Fruit fly (Drosophila melanogaster): ENCODE results near the gene Vtld.

Gene Vtld

DNA sequence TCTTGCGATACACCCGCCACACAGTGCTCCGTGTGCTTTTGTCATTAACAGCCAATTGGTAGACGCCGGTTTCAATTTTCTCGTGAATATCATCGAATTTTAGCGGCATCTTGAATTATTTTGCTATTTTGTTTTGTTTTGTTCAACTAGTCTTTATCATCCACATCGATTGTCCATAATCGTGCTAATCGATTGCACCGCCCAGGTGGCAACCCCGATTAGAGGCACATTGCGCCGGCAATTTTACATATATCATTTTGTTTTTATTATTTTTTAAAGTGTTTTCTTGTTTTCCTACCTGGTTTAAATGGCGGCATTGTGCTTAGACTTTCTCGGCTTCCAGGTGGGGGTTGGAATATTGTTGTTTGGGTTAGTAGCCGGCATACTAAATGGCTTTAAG lies 45.7 kb downstream of the Vtld start, which contains the start of gene CG34116 (continued):
- TF ChIP-seq CG2875 (GFP tag; optimal IDR thresholded peaks at IDR 0.05) (no peak), CG10654 (GFP tag; optimal IDR thresholded peaks at IDR 0.05) (no peak), CG11093 (GFP tag; IDR thresholded peaks at IDR 0.05) (no peak), CG3726 (GFP tag; IDR thresholded peaks at IDR 0.05) (no peak), CG12744 (GFP tag; optimal IDR thresholded peaks at IDR 0.05) (no peak), ems (GFP tag; optimal IDR thresholded peaks at IDR 0.05) (no peak), CG7963 (GFP tag; IDR thresholded peaks at IDR 0.05; ENCODE audit: partially characterized antibody) (peak; percentile 38; the same call in 2 of the 3 replicates), h (optimal IDR thresholded peaks at IDR 0.05) (no peak), CG12155 (GFP tag; optimal IDR thresholded peaks at IDR 0.05) (no peak), sima (GFP tag; optimal IDR thresholded peaks at IDR 0.05) (no peak), CG10209 (GFP tag; optimal IDR thresholded peaks at IDR 0.05) (no peak), Six4 (GFP tag; optimal IDR thresholded peaks at IDR 0.05) (no peak), grau (tag; optimal IDR thresholded peaks at IDR 0.05) (no peak), mam (GFP tag; optimal IDR thresholded peaks at IDR 0.05) (no peak), nerfin-1 (tag; optimal IDR thresholded peaks at IDR 0.05) (no peak)

- no peak for TF ChIP-seq abd-A (tag; optimal IDR thresholded peaks at IDR 0.05)
- TF ChIP-seq Taf1 (GFP tag; IDR thresholded peaks at IDR 0.05): no peak
- no peak for TF ChIP-seq Ets65A (GFP tag)
- no peak for TF ChIP-seq dan (GFP tag; IDR thresholded peaks at IDR 0.05)
- TF ChIP-seq NC2β (GFP tag; optimal IDR thresholded peaks at IDR 0.05): no peak
- peak; percentile 7 for TF ChIP-seq Fer1 (GFP tag; optimal IDR thresholded peaks at IDR 0.05)
- no peak for TF ChIP-seq stc (GFP tag; IDR thresholded peaks at IDR 0.05)
- TF ChIP-seq CG18599 (GFP tag; optimal IDR thresholded peaks at IDR 0.05): no peak
- no peak for TF ChIP-seq TFAM (GFP tag; optimal IDR thresholded peaks at IDR 0.05)
- no peak for TF ChIP-seq CG4707 (GFP tag; optimal IDR thresholded peaks at IDR 0.05)
- no peak for TF ChIP-seq Tbp (GFP tag; optimal IDR thresholded peaks at IDR 0.05)
- TF ChIP-seq fu2 (GFP tag; optimal IDR thresholded peaks at IDR 0.05): no peak
- TF ChIP-seq wor (GFP tag; IDR thresholded peaks at IDR 0.05): no peak
- TF ChIP-seq CG7745 (tag; optimal IDR thresholded peaks at IDR 0.05): no peak
- TF ChIP-seq Scr (GFP tag; IDR thresholded peaks at IDR 0.05; ENCODE audit: partially characterized antibody): peak; percentile 71
- no peak for TF ChIP-seq D19B (GFP tag; optimal IDR thresholded peaks at IDR 0.05)
- no peak for TF ChIP-seq HHEX (GFP tag; optimal IDR thresholded peaks at IDR 0.05)
- no peak for TF ChIP-seq Nf-YA (GFP tag; IDR thresholded peaks at IDR 0.05)
- peak; percentile 77 for TF ChIP-seq bbx (GFP tag; IDR thresholded peaks at IDR 0.05; ENCODE audit: partially characterized antibody)
- TF ChIP-seq Hmr (GFP tag; optimal IDR thresholded peaks at IDR 0.05): no peak
- TF ChIP-seq fd96Cb (tag; optimal IDR thresholded peaks at IDR 0.05): no peak
- no peak for TF ChIP-seq Rx (GFP tag; IDR thresholded peaks at IDR 0.05)
- peak; percentile 15 for TF ChIP-seq HmgZ (tag; optimal IDR thresholded peaks at IDR 0.05)
- no peak for TF ChIP-seq nmo (GFP tag; optimal IDR thresholded peaks at IDR 0.05)
- TF ChIP-seq CG3407 (GFP tag; optimal IDR thresholded peaks at IDR 0.05): no peak
- no peak for TF ChIP-seq sd (tag; optimal IDR thresholded peaks at IDR 0.05)
- no peak for TF ChIP-seq hkb (optimal IDR thresholded peaks at IDR 0.05)
- TF ChIP-seq hkb (GFP tag; IDR thresholded peaks at IDR 0.05): 0 out of 2 replicates have a peak, but pooled peaks have one; percentile 20
- no peak for TF ChIP-seq CG12071 (GFP tag; optimal IDR thresholded peaks at IDR 0.05)
- no peak for TF ChIP-seq so (GFP tag; IDR thresholded peaks at IDR 0.05)
- no peak for TF ChIP-seq org-1 (GFP tag; optimal IDR thresholded peaks at IDR 0.05)
- TF ChIP-seq Drgx (GFP tag; IDR thresholded peaks at IDR 0.05): no peak
- peak; percentile 30 for TF ChIP-seq CG17186 (GFP tag; optimal IDR thresholded peaks at IDR 0.05)
- TF ChIP-seq stwl (tag; optimal IDR thresholded peaks at IDR 0.05): peak; percentile 56
- peak; percentile 42 for TF ChIP-seq CG12659 (GFP tag; optimal IDR thresholded peaks at IDR 0.05)
- TF ChIP-seq CG9609 (GFP tag; optimal IDR thresholded peaks at IDR 0.05): no peak
- no peak for TF ChIP-seq gsb (GFP tag; IDR thresholded peaks at IDR 0.05)
Observed at dm6 chr3L:19807103-19807502, 46.9 kb downstream of the Vtld start, which contains the start of the genes CG14104 and Kap-alpha1. Gene CG14104, minus strand, starts transcription at chr3L:19807199. Gene Kap-alpha1, plus strand, starts transcription at chr3L:19807232.

All from whole organism, embryonic.